Worm (Caenorhabditis elegans): ENCODE results near the gene T07F8.4.

Gene T07F8.4

DNA sequence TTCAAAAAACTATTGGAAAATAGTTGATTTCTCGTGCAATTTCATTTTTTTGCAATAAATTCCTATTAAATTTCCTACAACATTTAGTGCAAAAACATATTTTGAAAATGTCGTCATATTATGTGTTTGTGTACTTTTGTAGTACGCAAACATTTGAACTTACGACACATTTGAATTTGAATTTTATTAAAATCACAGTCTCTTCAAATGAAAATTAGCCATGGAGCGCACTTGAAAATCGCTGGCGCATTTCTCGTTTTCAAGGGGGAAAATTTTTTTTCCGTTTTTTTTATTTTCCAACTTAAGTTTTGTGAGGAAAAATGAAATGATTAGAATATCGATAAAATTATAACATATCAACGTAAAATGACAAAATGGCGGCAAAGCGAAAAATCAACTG lies 15.7 kb upstream of the T07F8.4 start (continued):
- no peak for TF ChIP-seq jun-1 (tag; optimal IDR thresholded peaks at IDR 0.05)
- no peak for TF ChIP-seq ces-1 (GFP tag; optimal IDR thresholded peaks at IDR 0.05)
- TF ChIP-seq efl-1 (optimal IDR thresholded peaks at IDR 0.05) = peak; percentile 74 to 93
- peak; percentile 75 to 93 for TF ChIP-seq efl-1 (GFP tag; optimal IDR thresholded peaks at IDR 0.05 in 1 of 2)
- TF ChIP-seq nhr-19 (GFP tag; conservative IDR thresholded peaks at IDR 0.05) = peak; percentile 30; the same call in 1 of the 2 replicates
- no peak for TF ChIP-seq sptf-1 (tag; optimal IDR thresholded peaks at IDR 0.05)
- TF ChIP-seq nhr-28 (tag; optimal IDR thresholded peaks at IDR 0.05) = no peak
- peak; percentile 50 for TF ChIP-seq lin-14 (GFP tag; optimal IDR thresholded peaks at IDR 0.05)
- TF ChIP-seq tbx-2 (tag; optimal IDR thresholded peaks at IDR 0.05) = no peak
- TF ChIP-seq pax-3 (tag; optimal IDR thresholded peaks at IDR 0.05) = no peak
- TF ChIP-seq rnt-1 (tag; optimal IDR thresholded peaks at IDR 0.05) = no peak
- no peak for TF ChIP-seq efl-3 (GFP tag; optimal IDR thresholded peaks at IDR 0.05)
- no peak for TF ChIP-seq nhr-84 (tag; optimal IDR thresholded peaks at IDR 0.05)
- no peak for TF ChIP-seq tlp-1 (tag; optimal IDR thresholded peaks at IDR 0.05)
- TF ChIP-seq sup-37 (GFP tag; optimal IDR thresholded peaks at IDR 0.05) = no peak
- TF ChIP-seq pag-3 (tag; optimal IDR thresholded peaks at IDR 0.05; ENCODE audit: borderline replicate concordance, insufficient read depth) = no peak
- peak; percentile 5 for TF ChIP-seq lin-15B (tag; optimal IDR thresholded peaks at IDR 0.05)
- no peak for TF ChIP-seq unc-62 (GFP tag; optimal IDR thresholded peaks at IDR 0.05)

DNA sequence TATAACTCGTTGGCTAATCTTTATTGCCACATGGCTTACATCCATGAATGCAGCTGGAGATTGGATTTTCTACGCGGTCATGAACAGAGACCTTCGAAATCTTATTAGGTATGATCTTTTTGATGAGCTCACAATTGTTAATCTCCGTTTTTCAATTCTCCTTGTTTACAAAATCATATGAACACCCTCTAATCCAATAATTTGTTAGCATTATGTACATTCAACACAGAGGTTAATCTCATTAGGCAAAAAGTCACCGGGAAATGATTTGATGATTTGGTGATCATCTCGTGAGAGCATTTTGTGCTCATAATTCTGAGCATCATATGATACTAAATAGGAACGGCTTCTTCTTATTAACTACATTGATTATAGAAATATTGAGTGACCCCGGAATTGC lies 14.4 kb upstream of the T07F8.4 start:
- no peak for TF ChIP-seq efl-1 (optimal IDR thresholded peaks at IDR 0.05)
- TF ChIP-seq efl-1 (GFP tag; optimal IDR thresholded peaks at IDR 0.05 in 1 of 2) = peak in 1 of 2 experiments; percentile 67
- TF ChIP-seq nhr-47 (tag; optimal IDR thresholded peaks at IDR 0.05) = peak; percentile 30
- peak; percentile 99 for TF ChIP-seq dsc-1 (tag; optimal IDR thresholded peaks at IDR 0.05)
- TF ChIP-seq zag-1 (tag; optimal IDR thresholded peaks at IDR 0.05) = no peak
- peak; percentile 17 for TF ChIP-seq sox-4 (tag; optimal IDR thresholded peaks at IDR 0.05)
- no peak for TF ChIP-seq C16A3.4 (tag; optimal IDR thresholded peaks at IDR 0.05)
- TF ChIP-seq ceh-8 (GFP tag; optimal IDR thresholded peaks at IDR 0.05) = peak; percentile 8
- peak; percentile 73 for TF ChIP-seq pax-3 (tag; optimal IDR thresholded peaks at IDR 0.05)

DNA sequence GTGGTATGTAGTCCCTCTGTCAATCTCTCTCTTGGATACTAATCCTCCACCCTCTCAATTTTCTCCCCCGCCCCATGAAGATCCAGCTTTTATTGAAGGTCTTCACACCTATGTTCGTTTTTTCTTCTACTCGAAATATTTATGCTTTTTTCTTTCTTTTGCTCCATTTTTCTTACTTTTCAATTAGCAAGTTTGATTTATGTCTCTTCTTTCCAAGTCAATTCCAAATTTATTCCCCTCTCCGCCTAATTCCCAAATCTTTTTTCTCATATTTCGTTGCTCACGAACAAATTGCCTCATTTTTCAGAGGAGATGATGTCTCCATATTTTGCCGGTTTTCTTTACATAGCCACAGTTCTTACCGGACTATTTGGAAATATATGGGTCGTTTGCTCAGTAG lies 12.5 kb upstream of the T07F8.4 start, which contains the start of gene npr-31:
Gene npr-31 (plus strand): TSS at position 301 of the 400 bp plus-strand sequence.
- TF ChIP-seq snpc-4 (tag; optimal IDR thresholded peaks at IDR 0.05) = no peak
- TF ChIP-seq irx-1 (tag; optimal IDR thresholded peaks at IDR 0.05) = no peak
- no peak for TF ChIP-seq blmp-1 (tag; optimal IDR thresholded peaks at IDR 0.05)
- no peak for TF ChIP-seq lin-14 (GFP tag; optimal IDR thresholded peaks at IDR 0.05)
- no peak for TF ChIP-seq sup-37 (GFP tag; optimal IDR thresholded peaks at IDR 0.05)

DNA sequence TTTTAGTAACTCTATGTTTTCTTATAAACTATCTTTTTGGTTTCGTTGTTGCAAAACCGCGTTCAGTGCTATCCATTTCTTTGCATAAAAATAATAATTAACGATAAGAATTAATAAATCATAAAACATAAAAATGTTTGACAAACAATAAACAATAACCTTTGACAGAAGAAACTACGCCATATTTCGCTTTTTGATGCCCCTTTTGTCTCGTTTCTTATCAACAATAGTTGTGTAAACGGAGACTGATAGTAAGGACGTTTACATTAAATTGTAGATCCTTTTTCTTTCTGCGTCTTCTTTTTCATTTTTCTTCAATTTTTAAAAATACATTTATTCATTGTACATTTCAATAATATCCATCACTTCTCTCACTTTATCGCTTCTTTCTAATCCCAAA lies 7.2 kb upstream of the T07F8.4 start:
- no peak for TF ChIP-seq ceh-90 (tag; optimal IDR thresholded peaks at IDR 0.05)
- no peak for TF ChIP-seq snpc-4 (tag; optimal IDR thresholded peaks at IDR 0.05)
- no peak for TF ChIP-seq tbx-2 (tag; optimal IDR thresholded peaks at IDR 0.05)
- TF ChIP-seq ceh-82 (tag; optimal IDR thresholded peaks at IDR 0.05) = no peak
- TF ChIP-seq lin-35 (GFP tag; optimal IDR thresholded peaks at IDR 0.05) = peak in 1 of 2 experiments; percentile 30
- TF ChIP-seq nhr-20 (tag; optimal IDR thresholded peaks at IDR 0.05) = peak; percentile 24
- TF ChIP-seq mep-1 (tag; optimal IDR thresholded peaks at IDR 0.05) = no peak
- peak in 1 of 6 experiments; percentile 1 for TF ChIP-seq elt-3 (tag; optimal IDR thresholded peaks at IDR 0.05)
- TF ChIP-seq nhr-90 (tag; optimal IDR thresholded peaks at IDR 0.05; ENCODE audit: poor library complexity) = peak; percentile 30
- peak; percentile 72 for TF ChIP-seq elt-2 (tag; optimal IDR thresholded peaks at IDR 0.05)

DNA sequence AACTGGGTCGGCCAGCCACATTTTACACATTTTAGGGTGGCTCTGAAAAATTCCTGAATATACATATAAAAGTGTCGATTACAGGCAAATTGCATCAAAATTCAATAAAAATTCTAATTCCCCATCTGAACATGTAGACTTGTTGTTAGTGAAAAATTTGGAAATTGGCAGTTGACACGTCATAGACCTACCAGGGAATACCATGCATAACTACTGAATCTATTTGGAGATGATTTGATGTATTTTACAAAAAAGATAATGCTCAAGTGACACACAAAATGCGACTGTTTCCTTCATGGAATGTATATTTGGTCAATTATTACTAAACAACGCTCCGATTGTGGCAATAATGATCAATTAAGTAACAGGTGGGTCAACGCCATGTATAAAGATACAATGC lies 5.4 kb downstream of the T07F8.4 start, which contains the start of gene F10E7.1:
Gene F10E7.1 (plus strand): TSS at position 301 of the 400 bp plus-strand sequence.
- TF ChIP-seq sptf-1 (tag; optimal IDR thresholded peaks at IDR 0.05) = no peak
- no peak for TF ChIP-seq tbx-2 (tag; optimal IDR thresholded peaks at IDR 0.05)
- TF ChIP-seq tlp-1 (tag; optimal IDR thresholded peaks at IDR 0.05) = no peak
- no peak for TF ChIP-seq mab-9 (GFP tag; IDR thresholded peaks at IDR 0.05)
- TF ChIP-seq ceh-88 (GFP tag; IDR thresholded peaks at IDR 0.05) = no peak

All from whole organism, L1 larva.